Worm (Caenorhabditis elegans): ENCODE measurements around the gene shw-3.
A peak's percentile ranks its signal among the peaks of the same experiment; 100 is the strongest.

Gene shw-3

DNA sequence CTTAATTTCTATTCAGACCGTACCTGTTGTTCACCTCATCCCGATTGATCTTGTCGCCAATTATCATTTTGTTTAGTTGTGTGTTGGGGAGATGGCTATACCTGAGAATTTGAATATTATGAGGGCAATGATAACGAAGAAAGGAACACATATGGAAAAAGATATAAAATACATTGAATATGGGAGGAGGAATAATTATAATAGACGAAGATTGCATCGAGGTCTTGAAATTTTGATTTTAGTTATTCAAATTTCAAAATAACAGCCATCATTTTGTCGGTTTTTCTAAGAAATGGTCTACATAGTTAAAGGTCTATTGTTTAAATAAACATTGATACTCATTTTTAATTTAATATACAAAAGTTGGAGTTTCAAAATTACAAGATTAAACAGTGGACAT is at the start of gene shw-3:
Gene shw-3, minus strand, starts transcription at position 101 of the 400 bp plus-strand sequence.
- no peak for TF ChIP-seq nhr-76 (tag; optimal IDR thresholded peaks at IDR 0.05)
- no peak for TF ChIP-seq skn-1 (tag; optimal IDR thresholded peaks at IDR 0.05)
- no peak for TF ChIP-seq pqm-1 (tag; optimal IDR thresholded peaks at IDR 0.05)
- no peak for TF ChIP-seq R02D3.7 (tag; optimal IDR thresholded peaks at IDR 0.05)
- no peak for TF ChIP-seq nhr-28 (tag; optimal IDR thresholded peaks at IDR 0.05)

DNA sequence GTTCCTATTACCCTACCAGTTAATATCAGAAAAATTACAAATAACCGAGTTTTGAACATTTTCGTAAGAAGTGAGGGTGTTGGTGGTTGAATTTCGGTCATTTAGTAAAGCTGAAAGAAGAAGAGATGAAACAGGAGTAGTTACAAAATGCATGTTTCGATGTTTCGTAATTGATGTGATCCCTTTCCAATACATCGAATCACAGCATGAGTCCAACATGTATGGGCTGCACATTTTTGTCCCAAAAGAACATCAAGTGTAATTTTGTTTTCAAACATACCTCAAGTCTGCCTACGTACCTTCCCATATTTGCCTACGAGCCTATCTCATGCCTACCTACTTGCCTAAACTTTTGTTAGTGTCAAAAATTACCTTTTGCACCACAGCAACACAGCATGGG is 49.5 kb upstream of the shw-3 start, which contains the start of gene W07G4.2:
Gene W07G4.2, minus strand, starts transcription at position 101 of the 400 bp plus-strand sequence.
- TF ChIP-seq fkh-10 (GFP tag; optimal IDR thresholded peaks at IDR 0.05) = no peak
- TF ChIP-seq aly-2 (tag; optimal IDR thresholded peaks at IDR 0.05) = no peak
- no peak for TF ChIP-seq unc-62 (GFP tag; optimal IDR thresholded peaks at IDR 0.05)
- no peak for TF ChIP-seq nhr-67 (tag; optimal IDR thresholded peaks at IDR 0.05)
- no peak for TF ChIP-seq pqm-1 (tag; optimal IDR thresholded peaks at IDR 0.05)
- TF ChIP-seq fkh-2 (tag; optimal IDR thresholded peaks at IDR 0.05) = no peak
- TF ChIP-seq snpc-4 (tag; optimal IDR thresholded peaks at IDR 0.05) = no peak
- no peak for TF ChIP-seq nhr-28 (tag; optimal IDR thresholded peaks at IDR 0.05)
- TF ChIP-seq R02D3.7 (tag; optimal IDR thresholded peaks at IDR 0.05) = no peak
- TF ChIP-seq nhr-76 (tag; optimal IDR thresholded peaks at IDR 0.05) = no peak
- no peak for TF ChIP-seq ztf-11 (tag; optimal IDR thresholded peaks at IDR 0.05)
- TF ChIP-seq ceh-9 (tag; optimal IDR thresholded peaks at IDR 0.05) = no peak
- no peak for TF ChIP-seq ceh-82 (tag; optimal IDR thresholded peaks at IDR 0.05)
- no peak for TF ChIP-seq elt-3 (tag; optimal IDR thresholded peaks at IDR 0.05)
- TF ChIP-seq ceh-28 (tag; optimal IDR thresholded peaks at IDR 0.05) = no peak
- TF ChIP-seq mml-1 (tag; optimal IDR thresholded peaks at IDR 0.05) = no peak

- no peak for TF ChIP-seq ceh-28 (tag; optimal IDR thresholded peaks at IDR 0.05)
- TF ChIP-seq ztf-11 (tag; optimal IDR thresholded peaks at IDR 0.05) = no peak
- TF ChIP-seq zag-1 (tag; optimal IDR thresholded peaks at IDR 0.05) = no peak
- no peak for TF ChIP-seq unc-62 (GFP tag; optimal IDR thresholded peaks at IDR 0.05)
- no peak for TF ChIP-seq ZK546.5 (tag; optimal IDR thresholded peaks at IDR 0.05)
Observed at ce11 chrV:13034604-13035003, 47.6 kb upstream of the shw-3 start, which contains the start of gene W07G4.7. Gene W07G4.7 (minus strand): TSS chrV:13034704.

- TF ChIP-seq nhr-43 (tag; optimal IDR thresholded peaks at IDR 0.05; ENCODE audit: poor library complexity, severe bottlenecking) (no peak), mdl-1 (tag; optimal IDR thresholded peaks at IDR 0.05) (no peak), nhr-25 (tag; optimal IDR thresholded peaks at IDR 0.05) (no peak), tbx-2 (tag; optimal IDR thresholded peaks at IDR 0.05) (no peak), aly-2 (tag; optimal IDR thresholded peaks at IDR 0.05) (no peak), nfya-1 (tag; optimal IDR thresholded peaks at IDR 0.05; ENCODE audit: insufficient read depth) (no peak), elt-3 (tag; optimal IDR thresholded peaks at IDR 0.05) (no peak), nhr-76 (tag; optimal IDR thresholded peaks at IDR 0.05) (no peak), egl-5 (tag; optimal IDR thresholded peaks at IDR 0.05) (no peak), nhr-23 (tag; optimal IDR thresholded peaks at IDR 0.05) (no peak), lin-39 (tag; optimal IDR thresholded peaks at IDR 0.05) (no peak), unc-62 (GFP tag; optimal IDR thresholded peaks at IDR 0.05) (no peak), nhr-28 (tag; optimal IDR thresholded peaks at IDR 0.05) (no peak), eor-1 (tag; optimal IDR thresholded peaks at IDR 0.05) (no peak), unc-39 (tag; optimal IDR thresholded peaks at IDR 0.05) (no peak), nhr-237 (tag; optimal IDR thresholded peaks at IDR 0.05) (no peak), snpc-4 (tag; optimal IDR thresholded peaks at IDR 0.05) (no peak), nhr-77 (tag; optimal IDR thresholded peaks at IDR 0.05) (no peak), ZK546.5 (tag; optimal IDR thresholded peaks at IDR 0.05) (no peak)
Observed at ce11 chrV:13033223-13033622, 46.3 kb upstream of the shw-3 start, which contains the start of gene W07G4.1. Gene W07G4.1 (plus strand): TSS chrV:13033523.

ce11 chrV:13028871-13029270 is 41.9 kb upstream of the shw-3 start:
- TF ChIP-seq ZK546.5 (tag; optimal IDR thresholded peaks at IDR 0.05) (no peak), fkh-10 (GFP tag; optimal IDR thresholded peaks at IDR 0.05) (peak; percentile 13)

DNA sequence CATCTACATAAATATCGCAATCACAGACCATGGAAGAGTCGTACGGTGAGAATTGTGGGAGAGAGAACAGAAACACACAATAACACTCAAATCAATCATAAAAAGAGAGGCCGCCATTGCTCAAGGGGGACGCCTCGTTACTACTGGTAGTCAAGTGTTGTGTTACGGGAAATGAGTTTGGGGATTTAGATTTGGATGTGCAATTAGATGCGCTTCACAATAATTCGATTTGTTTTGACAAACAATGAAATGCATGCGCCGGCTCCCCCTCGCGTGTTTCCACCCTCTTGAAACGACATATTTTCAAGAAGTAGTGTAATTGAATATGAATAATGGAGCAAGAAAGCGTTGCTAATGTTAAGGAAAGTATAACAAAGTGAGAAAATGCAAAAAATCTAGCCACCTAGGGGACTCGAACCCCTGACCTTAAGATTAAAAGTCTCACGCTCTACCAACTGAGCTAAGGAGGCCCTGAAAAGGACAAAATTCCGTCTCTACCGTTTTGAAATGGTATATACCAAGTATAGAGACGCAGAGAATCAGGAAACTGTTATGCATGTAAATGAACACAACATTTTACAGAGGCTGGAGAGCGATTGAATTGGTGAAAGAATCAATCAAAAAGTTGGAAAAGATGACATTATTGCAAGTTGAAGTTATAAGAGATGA is 39.8 kb upstream of the shw-3 start:
- TF ChIP-seq nhr-237 (tag; optimal IDR thresholded peaks at IDR 0.05) = no peak
- TF ChIP-seq elt-2 (tag; optimal IDR thresholded peaks at IDR 0.05) = peak; percentile 17
- no peak for TF ChIP-seq lsy-12 (tag; optimal IDR thresholded peaks at IDR 0.05)

All from whole organism, L3 larva.